Worm (Caenorhabditis elegans) whole organism, early embryonic: ENCODE data around the gene Y17G7B.23.

Source experiments
- B0310.2 ChIP-seq: sonication (generic microtip); optimal IDR thresholded peaks from 2 replicates; lab custom pipeline; 2016; ENCODE audit warnings: mild to moderate bottlenecking, missing genetic modification characterization, missing compliant biosample characterization
- F13C5.2 ChIP-seq: sonication (generic microtip); optimal IDR thresholded peaks from 2 replicates; lab custom pipeline; 2017; ENCODE audit warnings: mild to moderate bottlenecking, missing genetic modification characterization, inconsistent platforms, missing compliant biosample characterization
- aly-1 ChIP-seq: sonication (generic microtip); optimal IDR thresholded peaks from 2 replicates; lab custom pipeline; 2016; ENCODE audit warnings: missing genetic modification characterization, missing compliant biosample characterization
- ama-1 ChIP-seq: fragments of 150-350 bp; optimal IDR thresholded peaks from 2 replicates; lab custom pipeline; 2014
- ceh-13 ChIP-seq: fragments of 200-800 bp; sonication (Bioruptor generic); optimal IDR thresholded peaks from 2 replicates; lab custom pipeline; 2018; ENCODE audit warnings: mild to moderate bottlenecking, missing genetic modification characterization, missing compliant biosample characterization
- ceh-36 ChIP-seq: sonication (generic microtip); optimal IDR thresholded peaks from 2 replicates; lab custom pipeline; 2016; ENCODE audit warnings: missing genetic modification characterization, inconsistent platforms, missing compliant biosample characterization
- ets-7 ChIP-seq: sonication (generic microtip); optimal IDR thresholded peaks from 2 replicates; lab custom pipeline; 2016; ENCODE audit warnings: missing genotype, missing genetic modification characterization, missing compliant biosample characterization
- flt-1 ChIP-seq: fragments of 200-800 bp; sonication (Bioruptor generic); IDR thresholded peaks from 2 replicates; pipeline ENCODE4 v1.3.6; 2022; ENCODE audit warnings: missing genetic modification characterization, missing compliant biosample characterization
- hmbx-1 ChIP-seq: sonication (generic microtip); optimal IDR thresholded peaks from 2 replicates; lab custom pipeline; 2016; ENCODE audit warnings: mild to moderate bottlenecking, missing genetic modification characterization, missing compliant biosample characterization
- hmg-4 ChIP-seq: fragments of 200-800 bp; sonication (Bioruptor generic); optimal IDR thresholded peaks from 2 replicates; lab custom pipeline; 2018; ENCODE audit warnings: mild to moderate bottlenecking, missing genetic modification characterization, missing compliant biosample characterization
- hnd-1 ChIP-seq: sonication (generic microtip); optimal IDR thresholded peaks from 2 replicates; lab custom pipeline; 2016; ENCODE audit warnings: missing genetic modification characterization, missing compliant biosample characterization
- pes-1 ChIP-seq: fragments of 200-800 bp; sonication (Bioruptor generic); IDR thresholded peaks from 2 replicates; pipeline ENCODE4 v1.3.6; 2022; ENCODE audit warnings: missing genetic modification reagents, missing genetic modification characterization, missing compliant biosample characterization
- scrt-1 ChIP-seq: fragments of 200-800 bp; sonication (Bioruptor generic); IDR thresholded peaks from 2 replicates; pipeline ENCODE4 v1.3.6; 2022; ENCODE audit warnings: missing genetic modification characterization, missing compliant biosample characterization
- sea-1 ChIP-seq: fragments of 200-800 bp; sonication (Bioruptor generic); conservative IDR thresholded peaks from 2 replicates; pipeline ENCODE4 v1.3.6; 2022; ENCODE audit warnings: missing genetic modification characterization, missing compliant biosample characterization
- tbx-11 ChIP-seq: fragments of 200-800 bp; sonication (Bioruptor generic); IDR thresholded peaks from 2 replicates; pipeline ENCODE4 v1.3.6; 2022; ENCODE audit warnings: missing genetic modification characterization, missing compliant biosample characterization
- tbx-37 ChIP-seq: fragments of 200-800 bp; sonication (Bioruptor generic); conservative IDR thresholded peaks from 2 replicates; pipeline ENCODE4 v1.3.6; 2022; ENCODE audit warnings: missing genetic modification reagents, missing genetic modification characterization, missing compliant biosample characterization
- tra-4 ChIP-seq: sonication (generic microtip); optimal IDR thresholded peaks from 2 replicates; lab custom pipeline; 2017; ENCODE audit warnings: missing genetic modification characterization, missing compliant biosample characterization

Y17G7B.23 gene

ce11 chrII:11978478-11978877 lies 20.5 kb upstream of the Y17G7B.23 start:
- TF ChIP-seq hnd-1 (tag; lab: Kevin White, UChicago) (no peak), aly-1 (tag; lab: Kevin White, UChicago) (no peak), tbx-11 (GFP tag; lab: Robert Waterston, UW) (no peak), ets-7 (tag; lab: Kevin White, UChicago) (no peak), flt-1 (GFP tag; lab: Robert Waterston, UW) (no peak), ama-1 (lab: Kevin White, UChicago) (no peak), pes-1 (GFP tag; lab: Robert Waterston, UW) (no peak), sea-1 (GFP tag; lab: Robert Waterston, UW) (no peak), hmg-4 (no peak)

DNA sequence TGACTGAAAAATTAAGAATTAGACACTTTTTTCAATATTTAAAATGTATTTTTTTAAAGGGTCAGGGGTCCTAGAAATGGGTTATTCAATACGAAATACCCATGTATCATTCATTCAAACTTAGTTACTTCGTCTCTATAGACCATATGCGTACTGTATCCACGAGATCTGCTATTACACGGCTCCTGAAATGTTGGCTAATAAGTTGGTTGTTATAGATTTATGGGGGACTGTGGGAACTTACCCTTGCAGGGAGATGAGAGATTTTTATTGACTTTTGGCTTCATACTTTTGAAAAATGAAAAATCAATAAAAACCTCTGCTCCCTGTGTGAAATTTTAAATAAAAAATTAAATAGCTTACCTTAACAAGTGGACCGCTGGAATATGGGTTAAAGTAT lies 20.1 kb upstream of the Y17G7B.23 start:
- TF ChIP-seq tra-4 = no peak
- TF ChIP-seq aly-1 (tag; lab: Kevin White, UChicago) = no peak
- TF ChIP-seq flt-1 (GFP tag; lab: Robert Waterston, UW) = no peak
- TF ChIP-seq B0310.2 = no peak
- no peak for TF ChIP-seq tbx-37 (GFP tag; lab: Robert Waterston, UW)
- no peak for TF ChIP-seq hmg-4
- no peak for TF ChIP-seq ama-1 (lab: Kevin White, UChicago)
- no peak for TF ChIP-seq sea-1 (GFP tag; lab: Robert Waterston, UW)
- no peak for TF ChIP-seq F13C5.2
- no peak for TF ChIP-seq scrt-1
- no peak for TF ChIP-seq hnd-1 (tag; lab: Kevin White, UChicago)
- TF ChIP-seq ceh-36 = no peak
- no peak for TF ChIP-seq pes-1 (GFP tag; lab: Robert Waterston, UW)
- no peak for TF ChIP-seq hmbx-1 (tag; lab: Kevin White, UChicago)
- TF ChIP-seq ceh-13 (GFP tag; lab: Kevin White, UChicago) = no peak
- TF ChIP-seq ets-7 (tag; lab: Kevin White, UChicago) = no peak
- TF ChIP-seq tbx-11 (GFP tag; lab: Robert Waterston, UW) = no peak

ce11 chrII:11979449-11980095 lies 19.4 kb upstream of the Y17G7B.23 start, which contains the start of the genes ash-2 and Y17G7B.20:
TSS of gene ash-2 (plus strand) at chrII:11979838.
TSS of gene Y17G7B.20 (minus strand) at chrII:11979844.
- TF ChIP-seq tbx-11 (GFP tag; lab: Robert Waterston, UW) (no peak), ama-1 (lab: Kevin White, UChicago) (peak; percentile 72), hmg-4 (peak; percentile 58), B0310.2 (no peak), pes-1 (GFP tag; lab: Robert Waterston, UW) (no peak), tra-4 (no peak), flt-1 (GFP tag; lab: Robert Waterston, UW) (no peak), ceh-13 (GFP tag; lab: Kevin White, UChicago) (no peak), F13C5.2 (peak; percentile 74)

DNA sequence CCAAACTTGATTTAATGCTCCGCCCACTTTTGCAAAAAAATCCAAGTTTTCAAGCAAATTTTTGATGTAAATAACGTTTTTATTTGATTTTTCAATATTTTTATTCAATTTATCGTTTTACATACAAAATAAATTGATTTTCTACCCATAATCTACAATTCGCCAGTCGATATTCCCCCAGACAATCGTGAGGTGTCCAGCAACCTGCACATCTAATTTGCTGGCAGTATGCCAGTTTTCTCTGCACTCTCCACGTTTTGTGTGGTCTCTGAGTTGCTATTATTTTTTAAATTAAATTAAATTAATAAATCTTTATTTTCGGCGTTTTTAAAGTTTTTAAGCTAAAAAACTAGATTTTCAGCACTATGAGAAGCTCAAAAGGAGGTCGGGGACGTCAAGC lies 18.9 kb upstream of the Y17G7B.23 start:
- TF ChIP-seq pes-1 (GFP tag; lab: Robert Waterston, UW) (0 out of 2 replicates have a peak, but pooled peaks have one; percentile 41), F13C5.2 (peak; percentile 62), aly-1 (tag; lab: Kevin White, UChicago) (no peak), tbx-37 (GFP tag; lab: Robert Waterston, UW) (0 out of 2 replicates have a peak, but pooled peaks have one; percentile 35)

- TF ChIP-seq scrt-1 (no peak), ama-1 (lab: Kevin White, UChicago) (peak; percentile 37)
Observed at ce11 chrII:11988724-11989123, 10.3 kb upstream of the Y17G7B.23 start, which contains the start of gene Y17G7B.3. TSS of gene Y17G7B.3 (plus strand) at chrII:11989024.

DNA sequence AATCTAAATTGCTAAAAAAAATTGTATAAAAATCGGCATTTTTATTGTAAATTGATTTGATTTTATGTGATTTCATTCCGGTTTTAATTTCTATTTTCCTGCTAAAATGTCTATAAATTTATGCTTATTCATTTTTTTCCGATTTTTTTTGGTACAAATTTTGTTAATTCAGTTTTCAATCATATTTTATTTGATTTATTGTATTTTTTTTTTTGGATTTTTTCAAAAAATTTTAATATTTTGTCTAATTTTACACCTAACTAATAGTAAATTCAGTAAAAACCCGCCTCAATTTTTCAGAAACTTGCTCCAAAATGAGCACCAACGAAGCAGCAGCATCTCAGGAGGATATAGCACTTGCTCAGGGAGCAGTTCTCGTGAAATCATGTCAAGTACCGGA lies 6.3 kb upstream of the Y17G7B.23 start, which contains the start of gene dhps-1:
Gene dhps-1 (plus strand): TSS at position 301 of the 400 bp plus-strand sequence.
- TF ChIP-seq ceh-36 (no peak), tbx-37 (GFP tag; lab: Robert Waterston, UW) (no peak), hmg-4 (no peak), hmbx-1 (tag; lab: Kevin White, UChicago) (no peak), aly-1 (tag; lab: Kevin White, UChicago) (no peak), tbx-11 (GFP tag; lab: Robert Waterston, UW) (no peak), sea-1 (GFP tag; lab: Robert Waterston, UW) (no peak), ceh-13 (GFP tag; lab: Kevin White, UChicago) (no peak), hnd-1 (tag; lab: Kevin White, UChicago) (no peak), scrt-1 (no peak)

DNA sequence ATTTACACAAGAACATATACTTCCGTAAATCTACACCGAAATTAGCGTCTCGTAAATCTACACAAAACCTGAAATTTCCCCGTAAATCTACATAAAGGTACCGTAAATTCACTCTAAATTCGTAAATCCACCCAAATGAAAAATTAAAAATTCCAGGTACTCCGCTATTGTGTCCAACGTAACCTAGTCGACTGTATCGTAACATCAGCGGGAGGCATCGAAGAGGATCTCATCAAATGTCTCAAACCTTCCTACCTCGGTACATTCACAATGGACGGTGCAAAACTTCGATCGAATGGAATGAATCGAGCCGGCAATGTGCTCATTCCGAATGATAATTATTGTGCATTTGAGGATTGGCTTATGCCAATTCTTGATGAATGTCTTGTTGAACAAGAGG lies 4.1 kb upstream of the Y17G7B.23 start:
- no peak for TF ChIP-seq flt-1 (GFP tag; lab: Robert Waterston, UW)
- no peak for TF ChIP-seq ets-7 (tag; lab: Kevin White, UChicago)
- TF ChIP-seq hmg-4 = no peak
- TF ChIP-seq pes-1 (GFP tag; lab: Robert Waterston, UW) = no peak
- TF ChIP-seq ceh-36 = no peak
- no peak for TF ChIP-seq ceh-13 (GFP tag; lab: Kevin White, UChicago)
- TF ChIP-seq tbx-11 (GFP tag; lab: Robert Waterston, UW) = no peak
- TF ChIP-seq ama-1 (lab: Kevin White, UChicago) = no peak
- TF ChIP-seq F13C5.2 = no peak
- TF ChIP-seq tra-4 = no peak
- TF ChIP-seq B0310.2 = no peak
- no peak for TF ChIP-seq sea-1 (GFP tag; lab: Robert Waterston, UW)
- TF ChIP-seq tbx-37 (GFP tag; lab: Robert Waterston, UW) = no peak
- TF ChIP-seq hmbx-1 (tag; lab: Kevin White, UChicago) = no peak
- TF ChIP-seq hnd-1 (tag; lab: Kevin White, UChicago) = no peak
- no peak for TF ChIP-seq aly-1 (tag; lab: Kevin White, UChicago)
- no peak for TF ChIP-seq scrt-1

- TF ChIP-seq ama-1 (lab: Kevin White, UChicago) = no peak
- no peak for TF ChIP-seq tbx-11 (GFP tag; lab: Robert Waterston, UW)
- TF ChIP-seq flt-1 (GFP tag; lab: Robert Waterston, UW) = no peak
Observed at ce11 chrII:12005981-12006380, 7.0 kb downstream of the Y17G7B.23 start.
